Fruit fly (Drosophila melanogaster) whole organism, embryonic: ENCODE results near the gene CG34334.

Source experiments
- CG10543 ChIP-seq: fragments of 200-800 bp; sonication (Bioruptor generic); optimal IDR thresholded peaks from 3 replicates; lab custom pipeline; 2017; ENCODE audit warnings: missing biosample characterization, mild to moderate bottlenecking, missing genetic modification characterization, moderate library complexity
- CG13123 ChIP-seq: fragments of 200-800 bp; sonication (Bioruptor generic); optimal IDR thresholded peaks from 2 replicates; lab custom pipeline; 2016; ENCODE audit warnings: missing biosample characterization, missing genetic modification characterization
- CG14014 ChIP-seq: fragments of 200-800 bp; sonication (Bioruptor generic); IDR thresholded peaks from 2 replicates; pipeline ENCODE4 v1.3.6; 2022; ENCODE audit warnings: missing biosample characterization, missing genetic modification characterization
- CG16863 ChIP-seq: fragments of 200-800 bp; sonication (Bioruptor generic); optimal IDR thresholded peaks from 3 replicates; lab custom pipeline; 2016; ENCODE audit warnings: missing biosample characterization, missing genetic modification characterization
- CG17568 ChIP-seq: fragments of 200-800 bp; sonication (Bioruptor generic); optimal IDR thresholded peaks from 2 replicates; lab custom pipeline; 2018; ENCODE audit warnings: missing biosample characterization, mild to moderate bottlenecking, missing genetic modification characterization, moderate library complexity
- CG2678 ChIP-seq: fragments of 200-800 bp; sonication (Bioruptor generic); optimal IDR thresholded peaks from 3 replicates; lab custom pipeline; 2019; ENCODE audit warnings: missing biosample characterization, mild to moderate bottlenecking, missing genetic modification characterization, moderate library complexity
- CG6765 ChIP-seq: fragments of 200-800 bp; sonication (Bioruptor generic); optimal IDR thresholded peaks from 3 replicates; lab custom pipeline; 2017; ENCODE audit warnings: missing biosample characterization, mild to moderate bottlenecking, missing genetic modification characterization
- CG7556 ChIP-seq: fragments of 200-800 bp; sonication (Bioruptor generic); optimal IDR thresholded peaks from 2 replicates; lab custom pipeline; 2017; ENCODE audit warnings: missing biosample characterization, mild to moderate bottlenecking, missing genetic modification characterization
- CG7839 ChIP-seq: fragments of 200-800 bp; sonication (Bioruptor generic); optimal IDR thresholded peaks from 3 replicates; lab custom pipeline; 2018; ENCODE audit warnings: missing biosample characterization, mild to moderate bottlenecking, missing genetic modification characterization, moderate library complexity
- CG7963 ChIP-seq: fragments of 200-800 bp; sonication (Bioruptor generic); IDR thresholded peaks from 3 replicates; pipeline ENCODE4 v1.3.6; 2022; ENCODE audit warnings: missing biosample characterization, missing genetic modification characterization; ENCODE audit not compliant: partially characterized antibody
- CG8924 ChIP-seq: fragments of 200-800 bp; optimal IDR thresholded peaks from 3 replicates; lab custom pipeline; 2019; ENCODE audit warnings: missing biosample characterization, mild to moderate bottlenecking, missing genetic modification characterization, moderate library complexity
- Chrac-16 ChIP-seq: fragments of 200-800 bp; sonication (Bioruptor generic); optimal IDR thresholded peaks from 3 replicates; lab custom pipeline; 2016; ENCODE audit warnings: missing biosample characterization, missing genetic modification characterization
- D19A ChIP-seq: fragments of 200-800 bp; optimal IDR thresholded peaks from 3 replicates; lab custom pipeline; 2019; ENCODE audit warnings: missing biosample characterization, mild to moderate bottlenecking, missing genetic modification characterization, moderate library complexity
- Ets97D ChIP-seq: fragments of 200-800 bp; sonication (Bioruptor generic); optimal IDR thresholded peaks from 3 replicates; lab custom pipeline; 2016; ENCODE audit warnings: missing biosample characterization, missing genetic modification characterization
- Gsc ChIP-seq: fragments of 200-800 bp; sonication (Bioruptor generic); IDR thresholded peaks from 2 replicates; pipeline ENCODE4 v1.3.6; 2022; ENCODE audit warnings: missing biosample characterization, missing genetic modification characterization
- HHEX ChIP-seq: fragments of 200-800 bp; sonication (Bioruptor generic); optimal IDR thresholded peaks from 3 replicates; lab custom pipeline; 2017; ENCODE audit warnings: missing biosample characterization, mild to moderate bottlenecking, missing genetic modification characterization, missing genetic modification reagents
- Jarid2 ChIP-seq: fragments of 200-800 bp; sonication (Bioruptor generic); optimal IDR thresholded peaks from 3 replicates; lab custom pipeline; 2017; ENCODE audit warnings: mild to moderate bottlenecking, missing biosample characterization, missing genetic modification reagents, missing genetic modification characterization
- Mad ChIP-seq: fragments of 200-800 bp; sonication (Bioruptor generic); optimal IDR thresholded peaks from 2 replicates; lab custom pipeline; 2016; ENCODE audit warnings: missing biosample characterization, missing genetic modification characterization
- Mes4 ChIP-seq: fragments of 200-800 bp; sonication (Bioruptor generic); optimal IDR thresholded peaks from 2 replicates; lab custom pipeline; 2016; ENCODE audit warnings: missing biosample characterization, missing genetic modification characterization
- Trl ChIP-seq, 3 experiments: fragments of >200 bp in 2 of 3; fragments of 200-800 bp in 1 of 3; sonication (Bioruptor generic) in 1 of 3; optimal IDR thresholded peaks; 2 replicates in 1 of 3; 3 replicates in 2 of 3; lab custom pipeline; 2016 to 2017; ENCODE audit warnings: missing biosample characterization in 1 of 3, missing genetic modification characterization in 1 of 3
- ab ChIP-seq: fragments of 200-800 bp; sonication (Bioruptor generic); optimal IDR thresholded peaks from 2 replicates; lab custom pipeline; 2016; ENCODE audit warnings: missing biosample characterization, missing genetic modification characterization
- abd-A ChIP-seq: fragments of 200-800 bp; sonication (Bioruptor generic); optimal IDR thresholded peaks from 3 replicates; lab custom pipeline; 2019; ENCODE audit warnings: missing biosample characterization, mild to moderate bottlenecking, missing genetic modification characterization, moderate library complexity
- bcd ChIP-seq: fragments of 200-800 bp; sonication (Bioruptor generic); optimal IDR thresholded peaks from 2 replicates; lab custom pipeline; 2017; ENCODE audit warnings: missing biosample characterization, mild to moderate bottlenecking, missing genetic modification characterization
- cato ChIP-seq: fragments of 200-800 bp; sonication (Bioruptor generic); optimal IDR thresholded peaks from 2 replicates; lab custom pipeline; 2016; ENCODE audit warnings: missing biosample characterization, missing genetic modification characterization, borderline replicate concordance
- cg ChIP-seq: fragments of 200-800 bp; sonication (Bioruptor generic); optimal IDR thresholded peaks from 3 replicates; lab custom pipeline; 2019; ENCODE audit warnings: missing biosample characterization, mild to moderate bottlenecking, missing genetic modification characterization, moderate library complexity
- chn ChIP-seq: fragments of 200-800 bp; sonication (Bioruptor generic); optimal IDR thresholded peaks from 2 replicates; lab custom pipeline; 2016; ENCODE audit warnings: missing biosample characterization, missing genetic modification characterization
- crol ChIP-seq: fragments of 200-800 bp; sonication (Bioruptor generic); IDR thresholded peaks from 2 replicates; pipeline ENCODE4 v1.3.6; 2022; ENCODE audit warnings: missing biosample characterization, missing genetic modification characterization
- crp ChIP-seq, 2 experiments: fragments of 200-800 bp; sonication (Bioruptor generic); optimal IDR thresholded peaks; 2 replicates in 1 of 2; 3 replicates in 1 of 2; lab custom pipeline; 2017; ENCODE audit warnings: missing biosample characterization in 2 of 2, missing genetic modification characterization in 2 of 2, mild to moderate bottlenecking in 1 of 2, moderate library complexity in 1 of 2
- dm ChIP-seq: fragments of 200-800 bp; sonication (Bioruptor generic); optimal IDR thresholded peaks from 3 replicates; lab custom pipeline; 2016; ENCODE audit warnings: missing biosample characterization, missing genetic modification characterization
- dpn ChIP-seq, 2 experiments: fragments of 200-800 bp; sonication (Bioruptor generic); optimal IDR thresholded peaks; 3 replicates each; lab custom pipeline; 2016; ENCODE audit warnings: missing biosample characterization in 2 of 2, missing genetic modification characterization in 2 of 2
- gcm ChIP-seq: fragments of 200-800 bp; sonication (Bioruptor generic); optimal IDR thresholded peaks from 2 replicates; lab custom pipeline; 2019; ENCODE audit warnings: missing biosample characterization, mild to moderate bottlenecking, missing genetic modification characterization, moderate library complexity
- kni ChIP-seq: fragments of 200-800 bp; sonication (Bioruptor generic); optimal IDR thresholded peaks from 3 replicates; lab custom pipeline; 2017; ENCODE audit warnings: mild to moderate bottlenecking, missing biosample characterization, missing genetic modification reagents, missing genetic modification characterization
- nerfin-2 ChIP-seq: fragments of 200-800 bp; sonication (Bioruptor generic); IDR thresholded peaks from 2 replicates; pipeline ENCODE4 v1.3.6; 2022; ENCODE audit warnings: missing biosample characterization, missing genetic modification characterization; ENCODE audit not compliant: partially characterized antibody
- nom ChIP-seq: fragments of 200-800 bp; sonication (Bioruptor generic); optimal IDR thresholded peaks from 2 replicates; lab custom pipeline; 2017; ENCODE audit warnings: missing biosample characterization, missing genetic modification characterization, mild to moderate bottlenecking, moderate library complexity, missing genetic modification reagents
- prd ChIP-seq, 3 experiments: fragments of >200 bp in 2 of 3; fragments of 200-800 bp in 1 of 3; sonication (Bioruptor generic) in 1 of 3; optimal IDR thresholded peaks in 2 of 3; IDR thresholded peaks in 1 of 3; 2 replicates in 2 of 3; 3 replicates in 1 of 3; pipeline versions ENCODE4 v1.3.6 to Lab custom; 2017 to 2022; ENCODE audit warnings: missing biosample characterization in 1 of 3, missing genetic modification characterization in 1 of 3
- pros ChIP-seq: fragments of 200-800 bp; sonication (Bioruptor generic); optimal IDR thresholded peaks from 3 replicates; lab custom pipeline; 2019; ENCODE audit warnings: missing biosample characterization, mild to moderate bottlenecking, missing genetic modification characterization, moderate library complexity
- sd ChIP-seq: fragments of 200-800 bp; sonication (Bioruptor generic); optimal IDR thresholded peaks from 3 replicates; lab custom pipeline; 2018; ENCODE audit warnings: missing biosample characterization, mild to moderate bottlenecking, missing genetic modification characterization, moderate library complexity
- sob ChIP-seq: fragments of 200-800 bp; sonication (Bioruptor generic); IDR thresholded peaks from 2 replicates; pipeline ENCODE4 v1.3.6; 2022; ENCODE audit warnings: missing biosample characterization, missing genetic modification characterization
- sr ChIP-seq: fragments of 200-800 bp; sonication (Bioruptor generic); IDR thresholded peaks from 3 replicates; pipeline ENCODE4 v1.3.6; 2022; ENCODE audit warnings: missing biosample characterization, missing genetic modification characterization
- tin ChIP-seq: fragments of 200-800 bp; sonication (Bioruptor generic); optimal IDR thresholded peaks from 3 replicates; lab custom pipeline; 2016; ENCODE audit warnings: missing biosample characterization, missing genetic modification characterization
- tll ChIP-seq, 2 experiments: fragments of 200-800 bp in 1 of 2; fragments of >200 bp in 1 of 2; sonication (Bioruptor generic) in 1 of 2; optimal IDR thresholded peaks; 2 replicates each; lab custom pipeline; 2017 to 2019; ENCODE audit warnings: missing biosample characterization in 2 of 2, missing genetic modification characterization in 2 of 2, mild to moderate bottlenecking in 1 of 2, moderate library complexity in 1 of 2
- vnd ChIP-seq: fragments of 200-800 bp; sonication (Bioruptor generic); IDR thresholded peaks from 3 replicates; pipeline ENCODE4 v1.3.6; 2022; ENCODE audit warnings: missing biosample characterization, missing genetic modification characterization; ENCODE audit not compliant: partially characterized antibody
- wek ChIP-seq: fragments of 200-800 bp; sonication (Bioruptor generic); optimal IDR thresholded peaks from 3 replicates; lab custom pipeline; 2018; ENCODE audit warnings: missing biosample characterization, mild to moderate bottlenecking, missing genetic modification characterization, moderate library complexity

The CG34334 gene

dm6 chrX:22846393-22846792, 26.2 kb upstream of the CG34334 start:
- TF ChIP-seq CG8924 = no peak
- no peak for TF ChIP-seq sd (tag; lab: Kevin White, UChicago)
- no peak for TF ChIP-seq cato (GFP tag; lab: Kevin White, UChicago)
- no peak for TF ChIP-seq Chrac-16
- no peak for TF ChIP-seq CG10543 (GFP tag; lab: Kevin White, UChicago)
- TF ChIP-seq cg (GFP tag; lab: Kevin White, UChicago) = no peak

dm6 chrX:22847247-22847646, 25.4 kb upstream of the CG34334 start:
- TF ChIP-seq Ets97D (GFP tag; lab: Kevin White, UChicago) = no peak
- no peak for TF ChIP-seq nom
- no peak for TF ChIP-seq Gsc
- TF ChIP-seq crol = 0 out of 2 replicates have a peak, but pooled peaks have one; percentile 23

DNA sequence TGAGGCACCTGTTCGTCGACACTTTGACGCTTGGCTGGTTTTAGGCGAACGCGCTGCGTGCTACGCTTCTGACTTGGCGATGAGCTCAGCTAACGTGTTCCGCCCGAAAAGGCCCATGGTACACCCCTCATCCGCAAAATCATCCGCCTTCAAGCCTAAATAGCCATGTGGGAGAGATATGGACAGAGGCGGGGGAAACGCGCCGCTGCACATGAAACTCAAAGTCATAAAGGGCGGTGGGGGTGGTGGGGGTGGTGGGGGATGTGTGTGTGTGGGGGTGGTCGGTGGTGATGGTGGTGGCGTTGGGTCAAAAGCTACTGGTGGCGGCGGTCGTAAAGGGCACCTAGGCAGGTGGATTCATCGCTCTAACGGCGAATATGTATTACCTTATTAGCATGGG, 21.3 kb upstream of the CG34334 start:
- TF ChIP-seq sr (GFP tag; lab: Robert Waterston, UW) = peak; percentile 64; the same call in 2 of the 3 replicates
- TF ChIP-seq abd-A = peak; percentile 55
- no peak for TF ChIP-seq CG2678 (tag; lab: Kevin White, UChicago)
- peak; percentile 0 for TF ChIP-seq kni (GFP tag; lab: Kevin White, UChicago)
- no peak for TF ChIP-seq CG13123 (GFP tag; lab: Kevin White, UChicago)
- no peak for TF ChIP-seq CG16863
- TF ChIP-seq Mes4 (GFP tag; lab: Kevin White, UChicago) = no peak
- TF ChIP-seq ab = no peak
- TF ChIP-seq CG14014 (GFP tag; lab: Robert Waterston, UW) = no peak
- peak; percentile 70 for TF ChIP-seq crol
- no peak for TF ChIP-seq D19A (tag; lab: Kevin White, UChicago)
- TF ChIP-seq pros = peak; percentile 39
- TF ChIP-seq, all 482 proteins: peak for 5

DNA sequence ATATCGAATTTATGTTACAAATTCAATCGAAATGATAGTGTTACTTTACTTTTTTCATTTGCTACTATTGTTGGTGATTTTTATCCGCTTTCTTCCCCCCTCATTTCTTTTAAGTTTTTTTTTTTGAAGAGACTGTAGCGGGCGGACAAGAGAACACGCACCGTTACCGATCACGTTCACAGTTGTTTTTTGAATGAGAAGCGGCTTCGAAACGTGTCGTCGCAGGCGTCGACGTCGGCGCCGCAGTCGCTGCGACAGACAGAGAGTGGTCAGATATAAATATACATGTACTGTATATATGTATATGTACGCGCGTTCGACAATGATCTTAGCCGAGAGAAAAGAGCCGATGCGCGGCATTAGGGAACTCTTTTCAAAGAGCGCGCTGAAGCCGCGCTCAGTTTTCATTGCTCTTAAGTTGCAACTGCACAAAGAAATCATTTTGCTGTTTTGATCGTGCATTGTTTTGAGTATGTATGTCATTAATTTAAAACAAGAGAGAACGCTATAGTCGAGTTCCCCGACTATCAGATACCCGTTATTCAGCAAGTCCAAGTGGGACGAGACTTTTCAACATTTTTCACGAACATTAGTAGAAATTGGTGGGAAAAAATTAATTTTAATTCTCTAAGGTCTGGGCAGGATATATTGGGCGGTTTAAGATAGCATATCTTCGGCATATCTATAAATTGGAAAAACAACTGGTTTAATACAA, 17.5 kb upstream of the CG34334 start, which contains the start of gene fog:
Gene fog (minus strand): TSS at position 201 of the 715 bp plus-strand sequence.
- TF ChIP-seq dpn (GFP tag; optimal IDR thresholded peaks at IDR 0.05; lab: Kevin White, UChicago) (no peak), dm (GFP tag; lab: Kevin White, UChicago) (no peak), bcd (GFP tag; lab: Kevin White, UChicago) (no peak), wek (GFP tag; lab: Kevin White, UChicago) (no peak), CG7556 (GFP tag; lab: Kevin White, UChicago) (no peak), CG17568 (no peak), CG7963 (GFP tag; lab: Robert Waterston, UW) (peak; percentile 37; the same call in 1 of the 3 replicates), tin (GFP tag; lab: Kevin White, UChicago) (no peak), Trl (optimal IDR thresholded peaks at IDR 0.05; lab: Kevin White, UChicago) (peak; percentile 57 to 84), Trl (GFP tag; optimal IDR thresholded peaks at IDR 0.05; lab: Kevin White, UChicago) (no peak), sob (no peak), HHEX (GFP tag; lab: Kevin White, UChicago) (no peak), cg (GFP tag; lab: Kevin White, UChicago) (peak; percentile 21), tll (GFP tag; optimal IDR thresholded peaks at IDR 0.05; lab: Kevin White, UChicago) (no peak), CG6765 (GFP tag; lab: Kevin White, UChicago) (no peak), nerfin-2 (GFP tag; lab: Robert Waterston, UW) (peak; percentile 49), crp (GFP tag; optimal IDR thresholded peaks at IDR 0.05; lab: Kevin White, UChicago) (no peak), CG7839 (tag; lab: Kevin White, UChicago) (no peak), Jarid2 (GFP tag; lab: Kevin White, UChicago) (peak; percentile 51), prd (optimal IDR thresholded peaks at IDR 0.05; lab: Kevin White, UChicago) (no peak), prd (GFP tag; IDR thresholded peaks at IDR 0.05; lab: Robert Waterston, UW) (no peak), Mad (GFP tag; lab: Kevin White, UChicago) (no peak), gcm (GFP tag; lab: Kevin White, UChicago) (no peak), vnd (GFP tag; lab: Robert Waterston, UW) (peak; percentile 38; the same call in 1 of the 3 replicates), chn (GFP tag; lab: Kevin White, UChicago) (no peak)
